Fruit fly (Drosophila melanogaster) whole organism, embryonic: ENCODE measurements around the gene Hn.

ENCODE experiments used
- Abd-B ChIP-seq: fragments of 200-800 bp; sonication (Bioruptor generic); optimal IDR thresholded peaks from 2 replicates; lab custom pipeline; 2018; ENCODE audit warnings: missing biosample characterization, mild to moderate bottlenecking, missing genetic modification characterization, moderate library complexity
- Atf3 ChIP-seq: fragments of 200-800 bp; sonication (Bioruptor generic); optimal IDR thresholded peaks from 3 replicates; lab custom pipeline; 2016; ENCODE audit warnings: missing biosample characterization, missing genetic modification characterization
- B-H1 ChIP-seq: fragments of 200-800 bp; sonication (Bioruptor generic); IDR thresholded peaks from 3 replicates; pipeline ENCODE4 v1.3.6; 2022; ENCODE audit warnings: missing biosample characterization, missing genetic modification characterization
- Bgb ChIP-seq: fragments of 200-800 bp; sonication (Bioruptor generic); IDR thresholded peaks from 2 replicates; pipeline ENCODE4 v1.3.6; 2022; ENCODE audit warnings: missing biosample characterization, missing genetic modification characterization; ENCODE audit not compliant: partially characterized antibody
- BtbVII ChIP-seq: fragments of 200-800 bp; sonication (Bioruptor generic); optimal IDR thresholded peaks from 3 replicates; lab custom pipeline; 2017; ENCODE audit warnings: missing biosample characterization, mild to moderate bottlenecking, missing genetic modification characterization
- CG10321 ChIP-seq: fragments of 200-800 bp; sonication (Bioruptor generic); IDR thresholded peaks from 2 replicates; pipeline ENCODE4 v1.3.6; 2022; ENCODE audit warnings: missing biosample characterization, missing genetic modification characterization
- CG10462 ChIP-seq: fragments of 200-800 bp; sonication (Bioruptor generic); optimal IDR thresholded peaks from 2 replicates; lab custom pipeline; 2016; ENCODE audit warnings: missing biosample characterization, missing genetic modification characterization
- CG11696 ChIP-seq: fragments of 200-800 bp; sonication (Bioruptor generic); IDR thresholded peaks from 2 replicates; pipeline ENCODE4 v1.3.6; 2022; ENCODE audit warnings: missing biosample characterization, missing genetic modification characterization
- CG15269 ChIP-seq: fragments of 200-800 bp; sonication (Bioruptor generic); optimal IDR thresholded peaks from 2 replicates; lab custom pipeline; 2018; ENCODE audit warnings: missing biosample characterization, mild to moderate bottlenecking, missing genetic modification characterization, moderate library complexity
- CG16813 ChIP-seq: fragments of 200-800 bp; sonication (Bioruptor generic); IDR thresholded peaks from 3 replicates; pipeline ENCODE4 v1.3.6; 2022; ENCODE audit warnings: missing biosample characterization, missing genetic modification characterization; ENCODE audit not compliant: partially characterized antibody
- CG17328 ChIP-seq: fragments of 200-800 bp; sonication (Bioruptor generic); IDR thresholded peaks from 2 replicates; pipeline ENCODE4 v1.3.6; 2022; ENCODE audit warnings: missing biosample characterization, missing genetic modification characterization
- CG18599 ChIP-seq: fragments of 200-800 bp; sonication (Bioruptor generic); optimal IDR thresholded peaks from 3 replicates; lab custom pipeline; 2017; ENCODE audit warnings: missing biosample characterization, missing genetic modification characterization, mild to moderate bottlenecking, moderate library complexity, missing genetic modification reagents
- CG2678 ChIP-seq: fragments of 200-800 bp; sonication (Bioruptor generic); optimal IDR thresholded peaks from 3 replicates; lab custom pipeline; 2019; ENCODE audit warnings: missing biosample characterization, mild to moderate bottlenecking, missing genetic modification characterization, moderate library complexity
- CG31441 ChIP-seq: fragments of 200-800 bp; sonication (Bioruptor generic); IDR thresholded peaks from 2 replicates; pipeline ENCODE4 v1.3.6; 2022; ENCODE audit warnings: missing biosample characterization, missing genetic modification characterization
- CG4360 ChIP-seq: fragments of 200-800 bp; sonication (Bioruptor generic); IDR thresholded peaks from 2 replicates; pipeline ENCODE4 v1.3.6; 2022; ENCODE audit warnings: missing biosample characterization, missing genetic modification characterization
- CG6689 ChIP-seq: fragments of 200-800 bp; sonication (Bioruptor generic); IDR thresholded peaks from 2 replicates; pipeline ENCODE4 v1.3.6; 2022; ENCODE audit warnings: missing biosample characterization, missing genetic modification characterization
- CG7357 ChIP-seq: fragments of 200-800 bp; sonication (Bioruptor generic); IDR thresholded peaks from 3 replicates; pipeline ENCODE4 v1.3.6; 2022; ENCODE audit warnings: missing biosample characterization, missing genetic modification characterization
- CG9609 ChIP-seq: fragments of 200-800 bp; sonication (Bioruptor generic); optimal IDR thresholded peaks from 3 replicates; lab custom pipeline; 2016; ENCODE audit warnings: missing biosample characterization, missing genetic modification characterization
- Dad ChIP-seq: fragments of 200-800 bp; sonication (Bioruptor generic); optimal IDR thresholded peaks from 3 replicates; lab custom pipeline; 2016; ENCODE audit warnings: missing biosample characterization, missing genetic modification characterization
- Drgx ChIP-seq: fragments of 200-800 bp; sonication (Bioruptor generic); IDR thresholded peaks from 2 replicates; pipeline ENCODE4 v1.3.6; 2022; ENCODE audit warnings: missing biosample characterization, missing genetic modification characterization
- ERR ChIP-seq: fragments of 200-800 bp; sonication (Bioruptor generic); optimal IDR thresholded peaks from 2 replicates; lab custom pipeline; 2016; ENCODE audit warnings: missing biosample characterization, missing genetic modification characterization
- HLH4C ChIP-seq: fragments of 200-800 bp; sonication (Bioruptor generic); IDR thresholded peaks from 3 replicates; pipeline ENCODE4 v1.3.6; 2022; ENCODE audit warnings: missing biosample characterization, missing genetic modification characterization; ENCODE audit not compliant: partially characterized antibody
- HmgD ChIP-seq: fragments of 200-800 bp; sonication (Bioruptor generic); optimal IDR thresholded peaks from 3 replicates; lab custom pipeline; 2016; ENCODE audit warnings: missing biosample characterization, missing genetic modification characterization
- Hmr ChIP-seq: fragments of 200-800 bp; sonication (Bioruptor generic); optimal IDR thresholded peaks from 3 replicates; lab custom pipeline; 2017; ENCODE audit warnings: mild to moderate bottlenecking, missing biosample characterization, missing genetic modification reagents, missing genetic modification characterization
- Mad ChIP-seq: fragments of 200-800 bp; sonication (Bioruptor generic); optimal IDR thresholded peaks from 2 replicates; lab custom pipeline; 2016; ENCODE audit warnings: missing biosample characterization, missing genetic modification characterization
- Med ChIP-seq: fragments of 200-800 bp; sonication (Bioruptor generic); peaks from one replicate; lab custom pipeline; 2016; ENCODE audit warnings: missing biosample characterization, missing genetic modification characterization, mild to moderate bottlenecking, inconsistent platforms, moderate library complexity
- Mrtf ChIP-seq: fragments of 200-800 bp; sonication (Bioruptor generic); IDR thresholded peaks from 3 replicates; pipeline ENCODE4 v1.3.6; 2022; ENCODE audit warnings: missing biosample characterization, missing genetic modification characterization
- NFAT ChIP-seq: fragments of 200-800 bp; sonication (Bioruptor generic); IDR thresholded peaks from 2 replicates; pipeline ENCODE4 v1.3.6; 2022; ENCODE audit warnings: missing biosample characterization, missing genetic modification characterization
- Pdp1 ChIP-seq, 2 experiments: fragments of 200-800 bp; sonication (Bioruptor generic); optimal IDR thresholded peaks; 3 replicates each; lab custom pipeline; 2016; ENCODE audit warnings: missing biosample characterization in 2 of 2, missing genetic modification characterization in 2 of 2, mild to moderate bottlenecking in 1 of 2, moderate library complexity in 1 of 2
- Ravus ChIP-seq: fragments of 200-800 bp; sonication (Bioruptor generic); IDR thresholded peaks from 2 replicates; pipeline ENCODE4 v1.3.6; 2022; ENCODE audit warnings: missing biosample characterization, missing genetic modification characterization
- Sin3A ChIP-seq: fragments of >200 bp; optimal IDR thresholded peaks from 2 replicates; lab custom pipeline; 2018
- Ssrp ChIP-seq: fragments of 200-800 bp; sonication (Bioruptor generic); optimal IDR thresholded peaks from 2 replicates; lab custom pipeline; 2018; ENCODE audit warnings: missing biosample characterization, mild to moderate bottlenecking, missing genetic modification characterization, moderate library complexity
- Stat92E ChIP-seq, 3 experiments: fragments of >200 bp in 2 of 3; fragments of 200-800 bp in 1 of 3; sonication (Bioruptor generic) in 1 of 3; optimal IDR thresholded peaks; 2 replicates each; lab custom pipeline; 2017 to 2019; ENCODE audit warnings: missing biosample characterization in 3 of 3, missing genetic modification characterization in 3 of 3, mild to moderate bottlenecking in 1 of 3, moderate library complexity in 1 of 3
- cato ChIP-seq: fragments of 200-800 bp; sonication (Bioruptor generic); optimal IDR thresholded peaks from 2 replicates; lab custom pipeline; 2016; ENCODE audit warnings: missing biosample characterization, missing genetic modification characterization, borderline replicate concordance
- ci ChIP-seq: fragments of 200-800 bp; sonication (Bioruptor generic); IDR thresholded peaks from 3 replicates; pipeline ENCODE4 v1.3.6; 2022; ENCODE audit warnings: missing biosample characterization, missing genetic modification characterization
- dmrt99B ChIP-seq: fragments of 200-800 bp; sonication (Bioruptor generic); optimal IDR thresholded peaks from 2 replicates; lab custom pipeline; 2018; ENCODE audit warnings: missing biosample characterization, mild to moderate bottlenecking, missing genetic modification characterization, moderate library complexity
- gem ChIP-seq: fragments of 200-800 bp; sonication (Bioruptor generic); optimal IDR thresholded peaks from 2 replicates; lab custom pipeline; 2019; ENCODE audit warnings: missing biosample characterization, mild to moderate bottlenecking, missing genetic modification characterization, moderate library complexity
- insv ChIP-seq, 2 experiments: fragments of 200-800 bp; sonication (Bioruptor generic); optimal IDR thresholded peaks; 3 replicates each; lab custom pipeline; 2016 to 2018; ENCODE audit warnings: missing biosample characterization in 2 of 2, missing genetic modification characterization in 2 of 2
- jumu ChIP-seq: fragments of 200-800 bp; sonication (Bioruptor generic); optimal IDR thresholded peaks from 3 replicates; lab custom pipeline; 2016; ENCODE audit warnings: missing biosample characterization, missing genetic modification characterization
- lbe ChIP-seq: fragments of 200-800 bp; sonication (Bioruptor generic); optimal IDR thresholded peaks from 2 replicates; lab custom pipeline; 2016; ENCODE audit warnings: missing biosample characterization, mild to moderate bottlenecking, missing genetic modification characterization
- mld ChIP-seq: fragments of 200-800 bp; sonication (Bioruptor generic); IDR thresholded peaks from 3 replicates; pipeline ENCODE4 v1.3.6; 2022; ENCODE audit warnings: missing biosample characterization, missing genetic modification characterization; ENCODE audit not compliant: partially characterized antibody
- otp ChIP-seq: fragments of 200-800 bp; sonication (Bioruptor generic); IDR thresholded peaks from 3 replicates; pipeline ENCODE4, ENCODE4 v1.3.6; 2022; ENCODE audit warnings: missing biosample characterization, missing genetic modification characterization
- prd ChIP-seq, 3 experiments: fragments of >200 bp in 2 of 3; fragments of 200-800 bp in 1 of 3; sonication (Bioruptor generic) in 1 of 3; optimal IDR thresholded peaks in 2 of 3; IDR thresholded peaks in 1 of 3; 2 replicates in 2 of 3; 3 replicates in 1 of 3; pipeline versions ENCODE4 v1.3.6 to Lab custom; 2017 to 2022; ENCODE audit warnings: missing biosample characterization in 1 of 3, missing genetic modification characterization in 1 of 3
- tgo ChIP-seq: fragments of 200-800 bp; sonication (Bioruptor generic); IDR thresholded peaks from 3 replicates; pipeline ENCODE4 v1.3.6; 2022; ENCODE audit warnings: missing biosample characterization, missing genetic modification characterization
- tio ChIP-seq: fragments of 200-800 bp; sonication (Bioruptor generic); optimal IDR thresholded peaks from 2 replicates; lab custom pipeline; 2017; ENCODE audit warnings: missing biosample characterization, missing genetic modification characterization, inconsistent platforms
- vnd ChIP-seq: fragments of 200-800 bp; sonication (Bioruptor generic); IDR thresholded peaks from 3 replicates; pipeline ENCODE4 v1.3.6; 2022; ENCODE audit warnings: missing biosample characterization, missing genetic modification characterization; ENCODE audit not compliant: partially characterized antibody

Hn gene

dm6 chr3L:7787788-7788406 is 27.6 kb downstream of the Hn start (continued):
- TF ChIP-seq CG7357 (GFP tag; lab: Robert Waterston, UW) (no peak), Pdp1 (GFP tag; optimal IDR thresholded peaks at IDR 0.05; lab: Kevin White, UChicago) (peak in 1 of 2 experiments; percentile 67), jumu (GFP tag; lab: Kevin White, UChicago) (no peak)
- TF ChIP-seq, all 482 proteins: peak for 8

DNA sequence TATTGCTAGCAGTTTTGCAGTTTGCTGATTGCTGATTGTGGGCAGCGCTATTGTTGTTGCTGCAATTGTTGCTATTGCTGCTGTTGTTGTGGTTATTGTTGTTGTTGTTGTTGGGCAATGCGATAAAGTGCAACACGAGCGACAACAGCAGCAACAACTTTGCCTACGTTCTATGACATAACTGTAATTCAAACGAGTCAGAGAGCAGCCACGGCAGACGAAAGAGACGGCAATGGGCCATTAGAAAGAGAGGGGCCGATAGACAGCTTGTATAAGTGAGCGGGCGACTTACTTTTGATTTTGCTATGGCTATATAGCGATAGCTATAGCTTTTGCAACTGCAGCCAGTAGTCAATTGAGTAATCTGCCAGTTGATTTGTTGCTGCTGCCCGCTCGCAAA is 30.0 kb downstream of the Hn start:
- TF ChIP-seq Pdp1 (GFP tag; optimal IDR thresholded peaks at IDR 0.05; lab: Kevin White, UChicago) (peak in 1 of 2 experiments; percentile 22), Sin3A (lab: Kevin White, UChicago) (no peak), CG10321 (GFP tag; lab: Robert Waterston, UW) (0 out of 2 replicates have a peak, but pooled peaks have one; percentile 17), CG4360 (peak; percentile 38; the same call in 1 of the 2 replicates), CG9609 (no peak), CG11696 (GFP tag; lab: Robert Waterston, UW) (no peak), Dad (no peak), Ravus (GFP tag; lab: Robert Waterston, UW) (no peak), insv (GFP tag; optimal IDR thresholded peaks at IDR 0.05; lab: Kevin White, UChicago) (no peak), Med (peak; percentile 39), Hmr (no peak), Stat92E (GFP tag; optimal IDR thresholded peaks at IDR 0.05; lab: Kevin White, UChicago) (no peak)
- TF ChIP-seq, all 482 proteins: peak for 4

- TF ChIP-seq prd (optimal IDR thresholded peaks at IDR 0.05; lab: Kevin White, UChicago) (no peak), prd (GFP tag; IDR thresholded peaks at IDR 0.05; lab: Robert Waterston, UW) (peak; percentile 44; the same call in 1 of the 3 replicates), ci (GFP tag; lab: Robert Waterston, UW) (no peak), CG10462 (GFP tag; lab: Kevin White, UChicago) (no peak), mld (no peak), vnd (GFP tag; lab: Robert Waterston, UW) (no peak), Abd-B (no peak), CG2678 (tag; lab: Kevin White, UChicago) (peak; percentile 5), HmgD (GFP tag; lab: Kevin White, UChicago) (no peak), ERR (GFP tag; lab: Kevin White, UChicago) (no peak), NFAT (no peak), HLH4C (GFP tag; lab: Robert Waterston, UW) (no peak), Drgx (GFP tag; lab: Robert Waterston, UW) (peak; percentile 42; the same call in 1 of the 2 replicates), Bgb (GFP tag; lab: Robert Waterston, UW) (no peak), Ssrp (tag; lab: Kevin White, UChicago) (no peak), BtbVII (no peak), otp (GFP tag; lab: Robert Waterston, UW) (no peak), B-H1 (GFP tag; lab: Robert Waterston, UW) (no peak), CG16813 (GFP tag; lab: Robert Waterston, UW) (no peak), Mrtf (GFP tag; lab: Robert Waterston, UW) (no peak), Mad (GFP tag; lab: Kevin White, UChicago) (no peak), CG15269 (tag; lab: Kevin White, UChicago) (no peak), CG6689 (0 out of 2 replicates have a peak, but pooled peaks have one; percentile 37), dmrt99B (tag; lab: Kevin White, UChicago) (peak; percentile 10), CG17328 (GFP tag; lab: Robert Waterston, UW) (0 out of 2 replicates have a peak, but pooled peaks have one; percentile 18), lbe (GFP tag; lab: Kevin White, UChicago) (peak; percentile 94), Atf3 (GFP tag; lab: Kevin White, UChicago) (no peak), tio (GFP tag; lab: Kevin White, UChicago) (peak; percentile 3), CG18599 (GFP tag; lab: Kevin White, UChicago) (peak; percentile 3), CG31441 (GFP tag; lab: Robert Waterston, UW) (no peak), tgo (GFP tag; lab: Robert Waterston, UW) (peak; percentile 17; the same call in 1 of the 3 replicates), gem (tag; lab: Kevin White, UChicago) (peak; percentile 26), cato (GFP tag; lab: Kevin White, UChicago) (no peak)
These were observed 32.0 kb downstream of the Hn start for dm6 chr3L:7792249-7792648.
